Fruit fly (Drosophila melanogaster) whole organism, embryonic: Measurements from ENCODE around the gene CG10492.

Experiments used
- Awh ChIP-seq: fragments of 200-800 bp; sonication (Bioruptor generic); IDR thresholded peaks from 2 replicates; pipeline ENCODE4, ENCODE4 v1.3.6; 2022; ENCODE audit warnings: missing biosample characterization, missing genetic modification characterization
- B-H2 ChIP-seq: fragments of 200-800 bp; sonication (Bioruptor generic); optimal IDR thresholded peaks from 2 replicates; lab custom pipeline; 2018; ENCODE audit warnings: missing biosample characterization, mild to moderate bottlenecking, missing genetic modification characterization
- CG10979 ChIP-seq: fragments of 200-800 bp; sonication (Bioruptor generic); optimal IDR thresholded peaks from 2 replicates; lab custom pipeline; 2018; ENCODE audit warnings: missing biosample characterization, mild to moderate bottlenecking, missing genetic modification characterization, moderate library complexity
- CG11456 ChIP-seq: fragments of 200-800 bp; sonication (Bioruptor generic); IDR thresholded peaks from 3 replicates; pipeline ENCODE4 v1.3.6; 2022; ENCODE audit warnings: missing biosample characterization, missing genetic modification characterization
- CG11560 ChIP-seq: fragments of 200-800 bp; sonication (Bioruptor generic); IDR thresholded peaks from 3 replicates; pipeline ENCODE4 v1.3.6; 2022; ENCODE audit warnings: missing biosample characterization, missing genetic modification characterization
- CG11695 ChIP-seq: fragments of 200-800 bp; sonication (Bioruptor generic); IDR thresholded peaks from 3 replicates; pipeline ENCODE4 v1.3.6; 2022; ENCODE audit warnings: missing biosample characterization, missing genetic modification characterization
- CG12155 ChIP-seq: fragments of 200-800 bp; sonication (Bioruptor generic); optimal IDR thresholded peaks from 3 replicates; lab custom pipeline; 2016; ENCODE audit warnings: missing biosample characterization, missing genetic modification characterization
- CG13424 ChIP-seq: fragments of 200-800 bp; sonication (Bioruptor generic); optimal IDR thresholded peaks from 2 replicates; lab custom pipeline; 2019; ENCODE audit warnings: missing biosample characterization, mild to moderate bottlenecking, missing genetic modification characterization, moderate library complexity
- CG13894 ChIP-seq: fragments of 200-800 bp; sonication (Bioruptor generic); optimal IDR thresholded peaks from 3 replicates; lab custom pipeline; 2018; ENCODE audit warnings: missing biosample characterization, mild to moderate bottlenecking, missing genetic modification characterization, moderate library complexity
- CG14667 ChIP-seq: fragments of 200-800 bp; sonication (Bioruptor generic); IDR thresholded peaks from 2 replicates; pipeline ENCODE4 v1.3.6; 2022; ENCODE audit warnings: missing biosample characterization, missing genetic modification characterization
- CG17186 ChIP-seq: fragments of 200-800 bp; sonication (Bioruptor generic); optimal IDR thresholded peaks from 3 replicates; lab custom pipeline; 2017; ENCODE audit warnings: missing biosample characterization, missing genetic modification reagents, missing genetic modification characterization
- CG17361 ChIP-seq: fragments of 200-800 bp; sonication (Bioruptor generic); IDR thresholded peaks from 3 replicates; pipeline ENCODE4 v1.3.6; 2022; ENCODE audit warnings: missing biosample characterization, missing genetic modification characterization
- CG2120 ChIP-seq: fragments of 200-800 bp; sonication (Bioruptor generic); optimal IDR thresholded peaks from 3 replicates; lab custom pipeline; 2016; ENCODE audit warnings: missing biosample characterization, missing genetic modification characterization
- CG33213 ChIP-seq: fragments of 200-800 bp; sonication (Bioruptor generic); optimal IDR thresholded peaks from 3 replicates; lab custom pipeline; 2016; ENCODE audit warnings: missing biosample characterization, missing genetic modification characterization
- CG3995 ChIP-seq: fragments of 200-800 bp; sonication (Bioruptor generic); optimal IDR thresholded peaks from 3 replicates; lab custom pipeline; 2016; ENCODE audit warnings: missing biosample characterization, missing genetic modification characterization
- CG5180 ChIP-seq: fragments of 200-800 bp; sonication (Bioruptor generic); optimal IDR thresholded peaks from 3 replicates; lab custom pipeline; 2017; ENCODE audit warnings: missing biosample characterization, missing genetic modification characterization, mild to moderate bottlenecking, moderate library complexity, missing genetic modification reagents
- CG5245 ChIP-seq: fragments of 200-800 bp; sonication (Bioruptor generic); optimal IDR thresholded peaks from 3 replicates; lab custom pipeline; 2016; ENCODE audit warnings: missing biosample characterization, missing genetic modification characterization
- CG6654 ChIP-seq: fragments of 200-800 bp; sonication (Bioruptor generic); optimal IDR thresholded peaks from 2 replicates; lab custom pipeline; 2017; ENCODE audit warnings: missing biosample characterization, mild to moderate bottlenecking, missing genetic modification characterization
- CG7372 ChIP-seq: fragments of 200-800 bp; sonication (Bioruptor generic); IDR thresholded peaks from 2 replicates; pipeline ENCODE4 v1.3.6; 2022; ENCODE audit warnings: missing biosample characterization, missing genetic modification characterization
- CG8765 ChIP-seq: fragments of 200-800 bp; sonication (Bioruptor generic); IDR thresholded peaks from 2 replicates; pipeline ENCODE4 v1.3.6; 2022; ENCODE audit warnings: missing biosample characterization, missing genetic modification characterization
- CG9932 ChIP-seq: fragments of 200-800 bp; sonication (Bioruptor generic); IDR thresholded peaks from 2 replicates; pipeline ENCODE4 v1.3.6; 2022; ENCODE audit warnings: missing biosample characterization, missing genetic modification characterization
- Dbx ChIP-seq: fragments of 200-800 bp; sonication (Bioruptor generic); IDR thresholded peaks from 3 replicates; pipeline ENCODE4 v1.3.6; 2022; ENCODE audit warnings: missing biosample characterization, missing genetic modification characterization
- Jarid2 ChIP-seq: fragments of 200-800 bp; sonication (Bioruptor generic); optimal IDR thresholded peaks from 3 replicates; lab custom pipeline; 2017; ENCODE audit warnings: mild to moderate bottlenecking, missing biosample characterization, missing genetic modification reagents, missing genetic modification characterization
- Lim3 ChIP-seq: fragments of 200-800 bp; sonication (Bioruptor generic); IDR thresholded peaks from 2 replicates; pipeline ENCODE4 v1.3.6; 2022; ENCODE audit warnings: missing biosample characterization, missing genetic modification characterization
- Med ChIP-seq: fragments of 200-800 bp; sonication (Bioruptor generic); peaks from one replicate; lab custom pipeline; 2016; ENCODE audit warnings: missing biosample characterization, missing genetic modification characterization, mild to moderate bottlenecking, inconsistent platforms, moderate library complexity
- Mes4 ChIP-seq: fragments of 200-800 bp; sonication (Bioruptor generic); optimal IDR thresholded peaks from 2 replicates; lab custom pipeline; 2016; ENCODE audit warnings: missing biosample characterization, missing genetic modification characterization
- Oaz ChIP-seq: fragments of 200-800 bp; sonication (Bioruptor generic); IDR thresholded peaks from 2 replicates; pipeline ENCODE4 v1.3.6; 2022; ENCODE audit warnings: missing biosample characterization, missing genetic modification characterization
- Ptx1 ChIP-seq: fragments of 200-800 bp; sonication (Bioruptor generic); IDR thresholded peaks from 2 replicates; pipeline ENCODE4 v1.3.6; 2022; ENCODE audit warnings: missing biosample characterization, missing genetic modification characterization
- ash1 ChIP-seq: fragments of 200-800 bp; sonication (Bioruptor generic); optimal IDR thresholded peaks from 2 replicates; lab custom pipeline; 2018; ENCODE audit warnings: missing biosample characterization, mild to moderate bottlenecking, missing genetic modification characterization
- ewg ChIP-seq: fragments of 200-800 bp; sonication (Bioruptor generic); optimal IDR thresholded peaks from 3 replicates; lab custom pipeline; 2017; ENCODE audit warnings: mild to moderate bottlenecking, missing biosample characterization, missing genetic modification reagents, missing genetic modification characterization
- fd102C ChIP-seq: fragments of 200-800 bp; sonication (Bioruptor generic); optimal IDR thresholded peaks from 2 replicates; lab custom pipeline; 2018; ENCODE audit warnings: missing biosample characterization, mild to moderate bottlenecking, missing genetic modification characterization, moderate library complexity
- ham ChIP-seq: fragments of 200-800 bp; sonication (Bioruptor generic); IDR thresholded peaks from 2 replicates; pipeline ENCODE4 v1.3.6; 2022; ENCODE audit warnings: missing biosample characterization, missing genetic modification characterization
- her ChIP-seq: fragments of 200-800 bp; sonication (Bioruptor generic); optimal IDR thresholded peaks from 2 replicates; lab custom pipeline; 2016; ENCODE audit warnings: missing biosample characterization, missing genetic modification characterization
- jumu ChIP-seq: fragments of 200-800 bp; sonication (Bioruptor generic); optimal IDR thresholded peaks from 3 replicates; lab custom pipeline; 2016; ENCODE audit warnings: missing biosample characterization, missing genetic modification characterization
- onecut ChIP-seq: fragments of 200-800 bp; sonication (Bioruptor generic); IDR thresholded peaks from 2 replicates; pipeline ENCODE4 v1.3.6; 2022; ENCODE audit warnings: missing biosample characterization, missing genetic modification characterization
- phol ChIP-seq: fragments of 200-800 bp; sonication (Bioruptor generic); optimal IDR thresholded peaks from 3 replicates; lab custom pipeline; 2018; ENCODE audit warnings: missing biosample characterization, mild to moderate bottlenecking, missing genetic modification characterization, moderate library complexity
- tgo ChIP-seq: fragments of 200-800 bp; sonication (Bioruptor generic); IDR thresholded peaks from 3 replicates; pipeline ENCODE4 v1.3.6; 2022; ENCODE audit warnings: missing biosample characterization, missing genetic modification characterization
- unc-4 ChIP-seq: fragments of 200-800 bp; sonication (Bioruptor generic); IDR thresholded peaks from 2 replicates; pipeline ENCODE4 v1.3.6; 2022; ENCODE audit warnings: missing biosample characterization, missing genetic modification characterization; ENCODE audit not compliant: partially characterized antibody

The CG10492 gene

DNA sequence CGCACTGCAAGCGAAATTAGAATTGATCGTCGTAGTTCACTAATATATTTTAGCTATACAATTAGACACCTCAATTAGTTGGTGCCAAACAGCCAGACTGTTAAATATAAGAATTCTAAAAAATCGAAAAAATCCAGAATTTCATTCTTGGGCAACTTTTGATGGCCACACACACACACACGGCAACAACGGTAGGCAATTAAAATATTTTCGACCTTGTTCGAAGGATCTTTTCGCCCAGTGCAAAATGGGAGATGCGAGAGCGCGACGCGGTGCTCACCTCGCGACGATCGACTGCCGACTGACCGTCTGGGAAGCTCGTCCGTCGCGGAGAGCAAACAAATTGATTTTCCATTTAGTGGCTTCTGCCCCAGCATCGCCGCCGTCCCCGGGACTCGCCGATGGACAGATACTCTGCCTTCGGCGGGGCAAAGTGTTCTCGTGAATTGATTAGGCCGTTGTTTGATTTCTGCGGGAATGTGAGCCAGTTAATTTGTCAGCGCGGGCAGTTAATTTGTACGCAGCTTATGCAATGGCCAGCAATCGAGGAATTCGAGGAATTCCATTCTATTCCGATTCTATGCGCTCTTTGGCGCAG, 15.8 kb downstream of the CG10492 start, which contains the start of gene CG10702 (continued):
- TF ChIP-seq phol (tag; lab: Kevin White, UChicago) (no peak), unc-4 (GFP tag; lab: Robert Waterston, UW) (no peak), Mes4 (GFP tag; lab: Kevin White, UChicago) (no peak), tgo (GFP tag; lab: Robert Waterston, UW) (peak; percentile 18; the same call in 1 of the 3 replicates), B-H2 (GFP tag; lab: Kevin White, UChicago) (no peak), Ptx1 (GFP tag; lab: Robert Waterston, UW) (peak; percentile 26; the same call in 1 of the 2 replicates), CG11560 (tag; lab: Robert Waterston, UW) (no peak), CG11695 (GFP tag; lab: Robert Waterston, UW) (no peak), CG6654 (no peak), ash1 (no peak), CG7372 (GFP tag; lab: Robert Waterston, UW) (no peak), CG13424 (no peak), CG8765 (GFP tag; lab: Robert Waterston, UW) (no peak), fd102C (GFP tag; lab: Kevin White, UChicago) (no peak), ham (GFP tag; lab: Robert Waterston, UW) (no peak), CG17361 (peak; percentile 54; the same call in 2 of the 3 replicates), CG5245 (GFP tag; lab: Kevin White, UChicago) (no peak), Awh (GFP tag; lab: Robert Waterston, UW) (no peak), Lim3 (GFP tag; lab: Robert Waterston, UW) (0 out of 2 replicates have a peak, but pooled peaks have one; percentile 6), CG10979 (tag; lab: Kevin White, UChicago) (peak; percentile 1), CG5180 (GFP tag; lab: Kevin White, UChicago) (no peak), CG3995 (GFP tag; lab: Kevin White, UChicago) (no peak), CG13894 (tag; lab: Kevin White, UChicago) (no peak), CG2120 (peak; percentile 33), CG9932 (GFP tag; lab: Robert Waterston, UW) (0 out of 2 replicates have a peak, but pooled peaks have one; percentile 13), CG11456 (GFP tag; lab: Robert Waterston, UW) (0 out of 3 replicates have a peak, but pooled peaks have one; percentile 5), CG17186 (GFP tag; lab: Kevin White, UChicago) (no peak), ewg (GFP tag; lab: Kevin White, UChicago) (no peak), CG12155 (GFP tag; lab: Kevin White, UChicago) (no peak), Jarid2 (GFP tag; lab: Kevin White, UChicago) (no peak), CG14667 (GFP tag; lab: Robert Waterston, UW) (no peak), her (no peak), onecut (GFP tag; lab: Robert Waterston, UW) (no peak), Med (GFP tag; lab: Kevin White, UChicago) (peak; percentile 70)
- TF ChIP-seq, all 482 proteins: peak for 46

DNA sequence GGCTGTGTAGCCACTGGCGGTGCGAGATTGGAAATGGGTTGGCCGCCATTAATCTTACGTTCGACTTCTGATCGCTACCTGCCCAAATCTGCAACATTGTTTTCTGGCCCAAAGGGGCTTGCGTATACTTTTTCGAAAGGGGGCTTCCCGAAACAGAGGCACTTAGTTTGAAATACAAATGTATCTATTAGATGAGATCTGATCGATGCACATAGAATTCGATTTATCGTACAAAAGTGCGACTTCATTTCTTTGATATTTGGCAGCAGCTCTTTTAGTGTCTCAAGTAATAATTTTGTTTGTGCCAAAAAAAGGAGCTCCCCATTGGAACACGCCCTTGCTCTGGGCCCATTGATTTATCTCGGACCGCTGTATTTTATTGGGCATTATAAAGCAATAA, 17.8 kb downstream of the CG10492 start:
- no peak for TF ChIP-seq Oaz (GFP tag; lab: Robert Waterston, UW)
- TF ChIP-seq CG33213, result no peak
- TF ChIP-seq jumu (GFP tag; lab: Kevin White, UChicago), result no peak
- no peak for TF ChIP-seq Dbx (GFP tag; lab: Robert Waterston, UW)
